Fruit fly (Drosophila melanogaster) whole organism, embryonic: Measurements from ENCODE around the gene Hsp110.
A peak's percentile ranks its signal among the peaks of the same experiment; 100 is the strongest.

ENCODE experiments used
- Atf-2 ChIP-seq: fragments of 200-800 bp; sonication (Bioruptor generic); optimal IDR thresholded peaks from 2 replicates; lab custom pipeline; 2016; ENCODE audit warnings: missing biosample characterization, missing genetic modification characterization
- Bgb ChIP-seq: fragments of 200-800 bp; sonication (Bioruptor generic); IDR thresholded peaks from 2 replicates; pipeline ENCODE4 v1.3.6; 2022; ENCODE audit warnings: missing biosample characterization, missing genetic modification characterization; ENCODE audit not compliant: partially characterized antibody
- Blimp-1 ChIP-seq: fragments of 200-800 bp; sonication (Bioruptor generic); optimal IDR thresholded peaks from 3 replicates; lab custom pipeline; 2018; ENCODE audit warnings: missing biosample characterization, missing genetic modification characterization, mild to moderate bottlenecking, moderate library complexity, missing genetic modification reagents
- CG10274 ChIP-seq: fragments of 200-800 bp; sonication (Bioruptor generic); optimal IDR thresholded peaks from 3 replicates; lab custom pipeline; 2017; ENCODE audit warnings: missing biosample characterization, mild to moderate bottlenecking, missing genetic modification characterization
- CG10321 ChIP-seq: fragments of 200-800 bp; sonication (Bioruptor generic); IDR thresholded peaks from 2 replicates; pipeline ENCODE4 v1.3.6; 2022; ENCODE audit warnings: missing biosample characterization, missing genetic modification characterization
- CG12659 ChIP-seq: fragments of 200-800 bp; sonication (Bioruptor generic); optimal IDR thresholded peaks from 3 replicates; lab custom pipeline; 2017; ENCODE audit warnings: mild to moderate bottlenecking, missing biosample characterization, missing genetic modification reagents, missing genetic modification characterization
- CG12942 ChIP-seq: fragments of 200-800 bp; sonication (Bioruptor generic); optimal IDR thresholded peaks from 3 replicates; lab custom pipeline; 2016; ENCODE audit warnings: missing biosample characterization, missing genetic modification characterization
- CG13123 ChIP-seq: fragments of 200-800 bp; sonication (Bioruptor generic); optimal IDR thresholded peaks from 2 replicates; lab custom pipeline; 2016; ENCODE audit warnings: missing biosample characterization, missing genetic modification characterization
- CG13296 ChIP-seq: fragments of 200-800 bp; sonication (Bioruptor generic); optimal IDR thresholded peaks from 3 replicates; lab custom pipeline; 2018; ENCODE audit warnings: missing biosample characterization, mild to moderate bottlenecking, missing genetic modification characterization
- CG13894 ChIP-seq: fragments of 200-800 bp; sonication (Bioruptor generic); optimal IDR thresholded peaks from 3 replicates; lab custom pipeline; 2018; ENCODE audit warnings: missing biosample characterization, mild to moderate bottlenecking, missing genetic modification characterization, moderate library complexity
- CG14860 ChIP-seq: fragments of 200-800 bp; sonication (Bioruptor generic); IDR thresholded peaks from 3 replicates; pipeline ENCODE4 v1.3.6; 2022; ENCODE audit warnings: missing biosample characterization, missing genetic modification characterization; ENCODE audit not compliant: partially characterized antibody
- CG15269 ChIP-seq: fragments of 200-800 bp; sonication (Bioruptor generic); optimal IDR thresholded peaks from 2 replicates; lab custom pipeline; 2018; ENCODE audit warnings: missing biosample characterization, mild to moderate bottlenecking, missing genetic modification characterization, moderate library complexity
- CG15696 ChIP-seq: fragments of 200-800 bp; sonication (Bioruptor generic); optimal IDR thresholded peaks from 2 replicates; lab custom pipeline; 2019; ENCODE audit warnings: missing biosample characterization, mild to moderate bottlenecking, missing genetic modification characterization, moderate library complexity
- CG16813 ChIP-seq: fragments of 200-800 bp; sonication (Bioruptor generic); IDR thresholded peaks from 3 replicates; pipeline ENCODE4 v1.3.6; 2022; ENCODE audit warnings: missing biosample characterization, missing genetic modification characterization; ENCODE audit not compliant: partially characterized antibody
- CG2129 ChIP-seq: fragments of 200-800 bp; sonication (Bioruptor generic); IDR thresholded peaks from 2 replicates; pipeline ENCODE4 v1.3.6; 2022; ENCODE audit warnings: missing biosample characterization, missing genetic modification characterization; ENCODE audit not compliant: partially characterized antibody
- CG2712 ChIP-seq: fragments of 200-800 bp; optimal IDR thresholded peaks from 3 replicates; lab custom pipeline; 2019; ENCODE audit warnings: missing biosample characterization, mild to moderate bottlenecking, missing genetic modification characterization, moderate library complexity
- CG6654 ChIP-seq: fragments of 200-800 bp; sonication (Bioruptor generic); optimal IDR thresholded peaks from 2 replicates; lab custom pipeline; 2017; ENCODE audit warnings: missing biosample characterization, mild to moderate bottlenecking, missing genetic modification characterization
- CG7357 ChIP-seq: fragments of 200-800 bp; sonication (Bioruptor generic); IDR thresholded peaks from 3 replicates; pipeline ENCODE4 v1.3.6; 2022; ENCODE audit warnings: missing biosample characterization, missing genetic modification characterization
- CG8478 ChIP-seq: fragments of >200 bp; optimal IDR thresholded peaks from 2 replicates; lab custom pipeline; 2018
- CG9727 ChIP-seq: fragments of 200-800 bp; sonication (Bioruptor generic); optimal IDR thresholded peaks from 3 replicates; lab custom pipeline; 2017; ENCODE audit warnings: missing biosample characterization, mild to moderate bottlenecking, missing genetic modification characterization
- CG9932 ChIP-seq: fragments of 200-800 bp; sonication (Bioruptor generic); IDR thresholded peaks from 2 replicates; pipeline ENCODE4 v1.3.6; 2022; ENCODE audit warnings: missing biosample characterization, missing genetic modification characterization
- D ChIP-seq, 2 experiments: fragments of 200-800 bp in 1 of 2; fragments of >200 bp in 1 of 2; sonication (Bioruptor generic) in 1 of 2; optimal IDR thresholded peaks; 2 replicates in 1 of 2; 3 replicates in 1 of 2; lab custom pipeline; 2017; ENCODE audit warnings: mild to moderate bottlenecking in 1 of 2, missing biosample characterization in 1 of 2, missing genetic modification characterization in 1 of 2, missing genetic modification reagents in 1 of 2
- Mes4 ChIP-seq: fragments of 200-800 bp; sonication (Bioruptor generic); optimal IDR thresholded peaks from 2 replicates; lab custom pipeline; 2016; ENCODE audit warnings: missing biosample characterization, missing genetic modification characterization
- Nf-YB ChIP-seq: fragments of 200-800 bp; sonication (Bioruptor generic); optimal IDR thresholded peaks from 3 replicates; lab custom pipeline; 2019; ENCODE audit warnings: missing biosample characterization, mild to moderate bottlenecking, missing genetic modification characterization, moderate library complexity
- Optix ChIP-seq: fragments of 200-800 bp; sonication (Bioruptor generic); IDR thresholded peaks from 3 replicates; pipeline ENCODE4 v1.3.6; 2022; ENCODE audit warnings: missing biosample characterization, missing genetic modification characterization
- Pdp1 ChIP-seq, 2 experiments: fragments of 200-800 bp; sonication (Bioruptor generic); optimal IDR thresholded peaks; 3 replicates each; lab custom pipeline; 2016; ENCODE audit warnings: missing biosample characterization in 2 of 2, missing genetic modification characterization in 2 of 2, mild to moderate bottlenecking in 1 of 2, moderate library complexity in 1 of 2
- Sin3A ChIP-seq: fragments of >200 bp; optimal IDR thresholded peaks from 2 replicates; lab custom pipeline; 2018
- Taf1 ChIP-seq: fragments of 200-800 bp; sonication (Bioruptor generic); IDR thresholded peaks from 2 replicates; pipeline ENCODE4 v1.3.6; 2022; ENCODE audit warnings: missing biosample characterization, missing genetic modification characterization
- abd-A ChIP-seq: fragments of 200-800 bp; sonication (Bioruptor generic); optimal IDR thresholded peaks from 3 replicates; lab custom pipeline; 2019; ENCODE audit warnings: missing biosample characterization, mild to moderate bottlenecking, missing genetic modification characterization, moderate library complexity
- ase ChIP-seq: fragments of 200-800 bp; sonication (Bioruptor generic); IDR thresholded peaks from 3 replicates; pipeline ENCODE4 v1.3.6; 2022; ENCODE audit warnings: missing biosample characterization, missing genetic modification characterization
- chm ChIP-seq: fragments of 200-800 bp; sonication (Bioruptor generic); IDR thresholded peaks from 2 replicates; pipeline ENCODE4 v1.3.6; 2022; ENCODE audit warnings: missing biosample characterization, missing genetic modification characterization
- ci ChIP-seq: fragments of 200-800 bp; sonication (Bioruptor generic); IDR thresholded peaks from 3 replicates; pipeline ENCODE4 v1.3.6; 2022; ENCODE audit warnings: missing biosample characterization, missing genetic modification characterization
- fd3F ChIP-seq: fragments of 200-800 bp; sonication (Bioruptor generic); optimal IDR thresholded peaks from 2 replicates; lab custom pipeline; 2018; ENCODE audit warnings: missing biosample characterization, mild to moderate bottlenecking, missing genetic modification characterization, moderate library complexity
- fd64A ChIP-seq: fragments of 200-800 bp; sonication (Bioruptor generic); optimal IDR thresholded peaks from 3 replicates; lab custom pipeline; 2018; ENCODE audit warnings: missing biosample characterization, mild to moderate bottlenecking, missing genetic modification characterization
- ftz-f1 ChIP-seq: fragments of 200-800 bp; sonication (Bioruptor generic); optimal IDR thresholded peaks from 2 replicates; lab custom pipeline; 2016; ENCODE audit warnings: missing biosample characterization, missing genetic modification characterization
- insv ChIP-seq, 2 experiments: fragments of 200-800 bp; sonication (Bioruptor generic); optimal IDR thresholded peaks; 3 replicates each; lab custom pipeline; 2016 to 2018; ENCODE audit warnings: missing biosample characterization in 2 of 2, missing genetic modification characterization in 2 of 2
- klu ChIP-seq: fragments of 200-800 bp; sonication (Bioruptor generic); IDR thresholded peaks from 2 replicates; pipeline ENCODE4 v1.3.6; 2022; ENCODE audit warnings: missing biosample characterization, missing genetic modification characterization
- lilli ChIP-seq: fragments of 200-800 bp; sonication (Bioruptor generic); optimal IDR thresholded peaks from 3 replicates; lab custom pipeline; 2016; ENCODE audit warnings: missing biosample characterization, missing genetic modification characterization
- mirr ChIP-seq: fragments of 200-800 bp; sonication (Bioruptor generic); optimal IDR thresholded peaks from 3 replicates; lab custom pipeline; 2018; ENCODE audit warnings: missing biosample characterization, mild to moderate bottlenecking, missing genetic modification characterization
- nerfin-1 ChIP-seq: fragments of 200-800 bp; sonication (Bioruptor generic); optimal IDR thresholded peaks from 3 replicates; lab custom pipeline; 2019; ENCODE audit warnings: missing biosample characterization, mild to moderate bottlenecking, missing genetic modification characterization, moderate library complexity
- pnt ChIP-seq: fragments of 200-800 bp; sonication (Bioruptor generic); optimal IDR thresholded peaks from 3 replicates; lab custom pipeline; 2016; ENCODE audit warnings: missing biosample characterization, missing genetic modification characterization
- pros ChIP-seq: fragments of 200-800 bp; sonication (Bioruptor generic); optimal IDR thresholded peaks from 3 replicates; lab custom pipeline; 2019; ENCODE audit warnings: missing biosample characterization, mild to moderate bottlenecking, missing genetic modification characterization, moderate library complexity
- run ChIP-seq: fragments of 200-800 bp; sonication (Bioruptor generic); optimal IDR thresholded peaks from 3 replicates; lab custom pipeline; 2018; ENCODE audit warnings: missing biosample characterization, mild to moderate bottlenecking, missing genetic modification characterization
- sim ChIP-seq: fragments of 200-800 bp; sonication (Bioruptor generic); IDR thresholded peaks from 2 replicates; pipeline ENCODE4 v1.3.6; 2022; ENCODE audit warnings: missing biosample characterization, missing genetic modification characterization
- slp2 ChIP-seq: fragments of 200-800 bp; sonication (Bioruptor generic); optimal IDR thresholded peaks from 2 replicates; lab custom pipeline; 2016; ENCODE audit warnings: missing biosample characterization, missing genetic modification characterization
- ssp ChIP-seq: fragments of 200-800 bp; sonication (Bioruptor generic); IDR thresholded peaks from 2 replicates; pipeline ENCODE4 v1.3.6; 2022; ENCODE audit warnings: missing biosample characterization, missing genetic modification characterization
- tio ChIP-seq: fragments of 200-800 bp; sonication (Bioruptor generic); optimal IDR thresholded peaks from 2 replicates; lab custom pipeline; 2017; ENCODE audit warnings: missing biosample characterization, missing genetic modification characterization, inconsistent platforms
- tx ChIP-seq: fragments of 200-800 bp; sonication (Bioruptor generic); optimal IDR thresholded peaks from 2 replicates; lab custom pipeline; 2016; ENCODE audit warnings: missing biosample characterization, missing genetic modification characterization
- zfh1 ChIP-seq: fragments of 200-800 bp; sonication (Bioruptor generic); IDR thresholded peaks from 3 replicates; pipeline ENCODE4 v1.3.6; 2022; ENCODE audit warnings: missing biosample characterization, missing genetic modification characterization

The Hsp110 gene

dm6 chr3L:14001658-14002523 is 34.9 kb upstream of the Hsp110 start, which contains the start of the genes Nprl3 and upSET (continued):
- no peak for TF ChIP-seq CG15696
- no peak for TF ChIP-seq tx (GFP tag; lab: Kevin White, UChicago)
- TF ChIP-seq nerfin-1 (tag; lab: Kevin White, UChicago), result no peak
- TF ChIP-seq Pdp1 (GFP tag; optimal IDR thresholded peaks at IDR 0.05; lab: Kevin White, UChicago), result peak in 1 of 2 experiments; percentile 5
- no peak for TF ChIP-seq zfh1
- TF ChIP-seq insv (GFP tag; optimal IDR thresholded peaks at IDR 0.05; lab: Kevin White, UChicago), result peak in 1 of 2 experiments; percentile 27
- TF ChIP-seq Mes4 (GFP tag; lab: Kevin White, UChicago), result no peak
- no peak for TF ChIP-seq Taf1 (GFP tag; lab: Robert Waterston, UW)
- TF ChIP-seq Atf-2, result no peak
- TF ChIP-seq CG6654 (GFP tag; lab: Kevin White, UChicago), result no peak
- no peak for TF ChIP-seq CG7357 (GFP tag; lab: Robert Waterston, UW)
- TF ChIP-seq ci (GFP tag; lab: Robert Waterston, UW), result no peak; the same call in 2 of the 3 replicates
- no peak for TF ChIP-seq klu (GFP tag; lab: Robert Waterston, UW)
- no peak for TF ChIP-seq abd-A (tag; lab: Kevin White, UChicago)
- TF ChIP-seq fd3F (GFP tag; lab: Kevin White, UChicago), result no peak
- peak; percentile 90 for TF ChIP-seq CG10321 (GFP tag; lab: Robert Waterston, UW)
- no peak for TF ChIP-seq CG15269 (tag; lab: Kevin White, UChicago)
- TF ChIP-seq run (tag; lab: Kevin White, UChicago), result no peak
- no peak for TF ChIP-seq pnt (GFP tag; lab: Kevin White, UChicago)
- no peak for TF ChIP-seq ssp
- TF ChIP-seq CG8478 (lab: Kevin White, UChicago), result peak; percentile 70
- TF ChIP-seq slp2 (GFP tag; lab: Kevin White, UChicago), result no peak
- no peak for TF ChIP-seq Nf-YB
- TF ChIP-seq CG10274 (GFP tag; lab: Kevin White, UChicago), result no peak
- TF ChIP-seq chm, result no peak; the same call in 1 of the 2 replicates
- peak; percentile 7 for TF ChIP-seq CG9727 (GFP tag; lab: Kevin White, UChicago)
- TF ChIP-seq CG2129 (GFP tag; lab: Robert Waterston, UW), result peak; percentile 73
- peak; percentile 91 for TF ChIP-seq CG16813 (GFP tag; lab: Robert Waterston, UW)
- no peak for TF ChIP-seq pros (GFP tag; lab: Kevin White, UChicago)
- peak; percentile 91 for TF ChIP-seq Bgb (GFP tag; lab: Robert Waterston, UW)
- no peak for TF ChIP-seq sim
- TF ChIP-seq ase (GFP tag; lab: Robert Waterston, UW), result no peak
- TF ChIP-seq CG13123 (GFP tag; lab: Kevin White, UChicago), result no peak
- TF ChIP-seq CG14860 (GFP tag; lab: Robert Waterston, UW), result peak; percentile 79
- TF ChIP-seq fd64A (GFP tag; lab: Kevin White, UChicago), result no peak
- TF ChIP-seq CG12942 (GFP tag; lab: Kevin White, UChicago), result no peak
- peak; percentile 17; the same call in 1 of the 2 replicates for TF ChIP-seq CG9932
- TF ChIP-seq ftz-f1 (GFP tag; lab: Kevin White, UChicago), result no peak
- TF ChIP-seq D (optimal IDR thresholded peaks at IDR 0.05; lab: Kevin White, UChicago), result no peak
- TF ChIP-seq D (GFP tag; optimal IDR thresholded peaks at IDR 0.05; lab: Kevin White, UChicago), result no peak
- no peak for TF ChIP-seq Blimp-1 (GFP tag; lab: Kevin White, UChicago)
- no peak for TF ChIP-seq Optix (GFP tag; lab: Robert Waterston, UW)
- no peak for TF ChIP-seq CG13296 (GFP tag; lab: Kevin White, UChicago)
- peak; percentile 4 for TF ChIP-seq CG13894 (tag; lab: Kevin White, UChicago)
- TF ChIP-seq tio (GFP tag; lab: Kevin White, UChicago), result no peak
- TF ChIP-seq Sin3A (lab: Kevin White, UChicago), result peak; percentile 52
- TF ChIP-seq CG2712 (tag; lab: Kevin White, UChicago), result peak; percentile 52
- TF ChIP-seq CG12659 (GFP tag; lab: Kevin White, UChicago), result peak; percentile 53
- no peak for TF ChIP-seq lilli (GFP tag; lab: Kevin White, UChicago)
- no peak for TF ChIP-seq mirr
